Worm (Caenorhabditis elegans): ENCODE data around the gene acbp-7.

DNA sequence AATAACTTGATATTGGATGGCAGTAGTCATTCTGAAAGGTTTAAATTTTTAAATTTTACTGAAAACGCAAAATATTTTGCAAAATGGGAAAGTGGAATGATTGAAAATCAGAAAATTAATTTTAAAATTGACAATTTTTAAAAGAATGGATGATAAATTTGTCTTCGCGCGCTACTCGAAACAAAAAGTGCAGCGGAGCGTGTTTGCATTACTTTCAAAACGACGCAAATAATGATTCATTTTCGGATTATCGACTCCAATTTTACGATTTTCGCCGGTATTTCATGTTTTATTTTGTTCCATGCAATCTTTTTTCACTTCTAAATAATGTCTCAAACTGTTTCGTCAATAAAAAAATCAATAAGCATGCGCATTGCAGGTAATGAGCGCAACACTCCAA is 40.8 kb downstream of the acbp-7 start, which contains the start of the genes tost-1 and arx-6:
- TF ChIP-seq nhr-80 (tag; optimal IDR thresholded peaks at IDR 0.05) (no peak), F55B11.4 (tag; optimal IDR thresholded peaks at IDR 0.05; ENCODE audit: borderline replicate concordance, insufficient read depth) (no peak), xnd-1 (tag; optimal IDR thresholded peaks at IDR 0.05) (no peak), K11D2.4 (GFP tag; IDR thresholded peaks at IDR 0.05) (no peak), ceh-91 (GFP tag; IDR thresholded peaks at IDR 0.05) (no peak), F49E8.2 (tag; optimal IDR thresholded peaks at IDR 0.05; ENCODE audit: insufficient read depth) (no peak), rpc-1 (optimal IDR thresholded peaks at IDR 0.05) (no peak), rpc-1 (tag; optimal IDR thresholded peaks at IDR 0.05) (no peak), pha-4 (tag; optimal IDR thresholded peaks at IDR 0.05) (no peak)
